Fruit fly (Drosophila melanogaster) whole organism, wandering third instar larva: ENCODE data around the gene CG4022.

ENCODE experiments used
- Abd-B ChIP-seq: fragments of >200 bp; optimal IDR thresholded peaks from 2 replicates; lab custom pipeline; 2017; ENCODE audit warnings: missing biosample characterization, missing genetic modification characterization
- CG32264 ChIP-seq: fragments of 200-800 bp; sonication (Bioruptor generic); optimal IDR thresholded peaks from 2 replicates; lab custom pipeline; 2016; ENCODE audit warnings: missing biosample characterization, missing genetic modification characterization
- CG9705 ChIP-seq: fragments of 200-800 bp; sonication (Bioruptor generic); optimal IDR thresholded peaks from 2 replicates; lab custom pipeline; 2018; ENCODE audit warnings: missing biosample characterization, mild to moderate bottlenecking, missing genetic modification characterization
- CrebA ChIP-seq: fragments of 200-800 bp; sonication (Bioruptor generic); optimal IDR thresholded peaks from 2 replicates; lab custom pipeline; 2016; ENCODE audit warnings: missing biosample characterization, mild to moderate bottlenecking, missing genetic modification characterization, borderline replicate concordance
- Dfd ChIP-seq: fragments of >200 bp; optimal IDR thresholded peaks from 2 replicates; lab custom pipeline; 2017; ENCODE audit warnings: missing biosample characterization, missing genetic modification characterization
- Dif ChIP-seq: fragments of 200-275, 200-300 bp; sonication (Bioruptor generic); optimal IDR thresholded peaks from 2 replicates; lab custom pipeline; 2018; ENCODE audit warnings: missing biosample characterization, missing genetic modification characterization; ENCODE audit not compliant: partially characterized antibody
- GATAd ChIP-seq: sonication (Bioruptor generic); optimal IDR thresholded peaks from 2 replicates; lab custom pipeline; 2016; ENCODE audit warnings: missing biosample characterization, missing genetic modification characterization
- HLH106 ChIP-seq: fragments of 200-800 bp; optimal IDR thresholded peaks from 3 replicates; lab custom pipeline; 2019; ENCODE audit warnings: missing biosample characterization, mild to moderate bottlenecking, missing genetic modification characterization, moderate library complexity
- Hnf4 ChIP-seq: fragments of 200-800 bp; sonication (Bioruptor generic); optimal IDR thresholded peaks from 2 replicates; lab custom pipeline; 2016; ENCODE audit warnings: missing biosample characterization, mild to moderate bottlenecking, missing genetic modification characterization
- Hr78 ChIP-seq: fragments of >200 bp; optimal IDR thresholded peaks from 2 replicates; lab custom pipeline; 2017; ENCODE audit warnings: missing biosample characterization, missing genetic modification characterization
- Hr83 ChIP-seq: fragments of 200-300 bp; sonication (Bioruptor generic); optimal IDR thresholded peaks from 2 replicates; lab custom pipeline; 2016; ENCODE audit warnings: missing biosample characterization, mild to moderate bottlenecking, missing genetic modification characterization, moderate library complexity; ENCODE audit not compliant: poor library complexity, severe bottlenecking
- Jra ChIP-seq: sonication (Bioruptor generic); optimal IDR thresholded peaks from 2 replicates; lab custom pipeline; 2016; ENCODE audit warnings: missing biosample characterization, missing genetic modification characterization
- Mio ChIP-seq: sonication (Bioruptor generic); optimal IDR thresholded peaks from 2 replicates; lab custom pipeline; 2016; ENCODE audit warnings: missing biosample characterization, missing genetic modification characterization
- Myc ChIP-seq: fragments of >200 bp; optimal IDR thresholded peaks from 2 replicates; lab custom pipeline; 2017
- N ChIP-seq: fragments of >200 bp; optimal IDR thresholded peaks from 2 replicates; lab custom pipeline; 2018; ENCODE audit warnings: missing biosample characterization, missing external identifiers, missing genetic modification characterization
- OdsH ChIP-seq: fragments of 200-800 bp; sonication (Bioruptor generic); optimal IDR thresholded peaks from 2 replicates; lab custom pipeline; 2016; ENCODE audit warnings: missing biosample characterization, mild to moderate bottlenecking, missing genetic modification characterization
- Rel ChIP-seq, 2 experiments: fragments of 200-800 bp; sonication (Bioruptor generic) in 1 of 2; optimal IDR thresholded peaks; 2 replicates in 1 of 2; 3 replicates in 1 of 2; lab custom pipeline; 2016 to 2019; ENCODE audit warnings: mild to moderate bottlenecking in 2 of 2, missing biosample characterization in 2 of 2, missing genetic modification characterization in 2 of 2, moderate library complexity in 1 of 2
- Sp1 ChIP-seq: fragments of 200-800 bp; sonication (Bioruptor generic); optimal IDR thresholded peaks from 3 replicates; lab custom pipeline; 2019; ENCODE audit warnings: missing biosample characterization, mild to moderate bottlenecking, missing genetic modification characterization, moderate library complexity
- Vsx2 ChIP-seq: fragments of 200-300, 225-300 bp; sonication (Bioruptor generic); optimal IDR thresholded peaks from 2 replicates; lab custom pipeline; 2018; ENCODE audit warnings: missing biosample characterization, missing genetic modification characterization; ENCODE audit not compliant: partially characterized antibody
- br ChIP-seq: fragments of 200-800 bp; sonication (Bioruptor generic); optimal IDR thresholded peaks from 2 replicates; lab custom pipeline; 2016; ENCODE audit warnings: missing biosample characterization, missing genetic modification characterization
- brk ChIP-seq: fragments of 200-800 bp; sonication (Bioruptor generic); optimal IDR thresholded peaks from 2 replicates; lab custom pipeline; 2016; ENCODE audit warnings: missing biosample characterization, mild to moderate bottlenecking, missing genetic modification characterization
- dl ChIP-seq, 2 experiments: fragments of 175-275, 200-275 bp in 1 of 2; fragments of 200-275 bp in 1 of 2; sonication (Bioruptor generic); optimal IDR thresholded peaks; lab custom pipeline; 2018; ENCODE audit warnings: mild to moderate bottlenecking in 2 of 2, missing biosample characterization in 2 of 2, missing genetic modification characterization in 2 of 2, moderate library complexity in 2 of 2; ENCODE audit not compliant: partially characterized antibody in 2 of 2, insufficient read depth in 1 of 2
- dmrt93B ChIP-seq: fragments of 200-800 bp; sonication (Bioruptor generic); optimal IDR thresholded peaks from 2 replicates; lab custom pipeline; 2018; ENCODE audit warnings: missing biosample characterization, mild to moderate bottlenecking, missing genetic modification characterization
- dsf ChIP-seq: sonication (Bioruptor generic); optimal IDR thresholded peaks from 2 replicates; lab custom pipeline; 2016; ENCODE audit warnings: missing biosample characterization, missing genetic modification characterization, borderline replicate concordance
- ey ChIP-seq: fragments of 200-800 bp; sonication (Bioruptor generic); optimal IDR thresholded peaks from 2 replicates; lab custom pipeline; 2016; ENCODE audit warnings: missing biosample characterization, missing genetic modification characterization
- foxo ChIP-seq, 2 experiments: fragments of 200-800 bp; sonication (Bioruptor generic); optimal IDR thresholded peaks; 2 replicates in 1 of 2; 3 replicates in 1 of 2; lab custom pipeline; 2016 to 2017; ENCODE audit warnings: missing biosample characterization in 2 of 2, missing genetic modification characterization in 2 of 2
- fru ChIP-seq: fragments of 200-800 bp; sonication (Bioruptor generic); optimal IDR thresholded peaks from 3 replicates; lab custom pipeline; 2016; ENCODE audit warnings: missing biosample characterization, mild to moderate bottlenecking, missing genetic modification characterization
- h ChIP-seq: fragments of 200-800 bp; sonication (Bioruptor generic); optimal IDR thresholded peaks from 3 replicates; lab custom pipeline; 2016; ENCODE audit warnings: missing biosample characterization, mild to moderate bottlenecking, missing genetic modification characterization
- jim ChIP-seq: fragments of 175-275, 200-325 bp; sonication (Bioruptor generic); optimal IDR thresholded peaks from 2 replicates; lab custom pipeline; 2016; ENCODE audit warnings: missing biosample characterization, mild to moderate bottlenecking, missing genetic modification characterization
- lola ChIP-seq: fragments of >200 bp; optimal IDR thresholded peaks from 2 replicates; lab custom pipeline; 2017; ENCODE audit warnings: missing biosample characterization, missing genetic modification characterization
- pan ChIP-seq: fragments of >200 bp; optimal IDR thresholded peaks from 2 replicates; lab custom pipeline; 2017
- psq ChIP-seq: fragments of 200-800 bp; sonication (Bioruptor generic); optimal IDR thresholded peaks from 3 replicates; lab custom pipeline; 2017; ENCODE audit warnings: missing biosample characterization, mild to moderate bottlenecking, missing genetic modification characterization, moderate library complexity
- rgr ChIP-seq: fragments of 200-800 bp; sonication (Bioruptor generic); optimal IDR thresholded peaks from 3 replicates; lab custom pipeline; 2016; ENCODE audit warnings: missing biosample characterization, mild to moderate bottlenecking, missing genetic modification characterization
- sage ChIP-seq: fragments of 200-800 bp; sonication (Bioruptor generic); optimal IDR thresholded peaks from 2 replicates; lab custom pipeline; 2016; ENCODE audit warnings: missing biosample characterization, mild to moderate bottlenecking, missing genetic modification characterization
- sv ChIP-seq: fragments of 200-800 bp; sonication (Bioruptor generic); optimal IDR thresholded peaks from 3 replicates; lab custom pipeline; 2016; ENCODE audit warnings: missing biosample characterization, missing genetic modification characterization
- tai ChIP-seq: sonication (Bioruptor generic); optimal IDR thresholded peaks from 2 replicates; lab custom pipeline; 2016; ENCODE audit warnings: missing biosample characterization, missing genetic modification characterization
- usp ChIP-seq: fragments of >200 bp; optimal IDR thresholded peaks from 2 replicates; lab custom pipeline; 2017; ENCODE audit warnings: missing biosample characterization, missing genetic modification characterization
- woc ChIP-seq: sonication (Bioruptor generic); optimal IDR thresholded peaks from 2 replicates; lab custom pipeline; 2016; ENCODE audit warnings: missing biosample characterization, mild to moderate bottlenecking, missing genetic modification characterization

The CG4022 gene

DNA sequence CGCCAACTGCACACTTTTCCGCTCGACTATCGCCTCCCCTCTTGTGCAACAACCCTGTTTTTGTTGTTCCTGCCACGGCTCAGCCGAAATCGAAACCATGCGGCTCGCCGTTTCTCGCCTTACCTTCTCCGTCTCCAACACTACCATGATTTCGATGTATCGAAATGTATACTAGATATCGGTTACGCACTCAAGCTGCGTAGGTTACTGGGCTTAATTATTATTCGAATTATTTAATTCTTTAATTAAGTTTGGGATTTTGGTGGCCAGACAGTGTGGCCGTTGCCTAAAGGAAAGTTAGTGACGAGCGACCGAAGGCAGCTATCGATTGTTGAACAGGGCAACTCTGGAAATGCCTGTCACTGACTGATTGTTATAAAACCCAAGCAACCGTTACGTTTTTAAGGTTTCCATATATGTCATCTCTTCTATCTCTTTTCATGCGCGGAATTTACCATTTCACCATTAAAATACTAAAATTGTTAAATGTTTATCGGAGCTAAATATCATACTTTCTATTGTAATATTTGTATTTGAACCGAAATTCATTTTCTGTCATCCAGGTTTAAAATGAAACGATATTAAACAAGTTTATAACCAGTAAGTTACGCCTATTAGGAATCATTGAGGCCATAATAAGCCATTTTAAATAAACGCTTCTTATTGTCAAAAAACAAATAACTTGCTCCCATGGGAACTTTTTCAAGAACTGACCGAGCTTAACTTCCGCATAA, 8.3 kb downstream of the CG4022 start, which contains the start of gene eIF4E1:
Gene eIF4E1 (minus strand): TSS at position 304 of the 734 bp plus-strand sequence.
- no peak for TF ChIP-seq N (GFP tag; lab: Kevin White, UChicago)
- TF ChIP-seq Hnf4, result no peak
- no peak for TF ChIP-seq psq (GFP tag; lab: Kevin White, UChicago)
- TF ChIP-seq ey (GFP tag; lab: Kevin White, UChicago), result peak; percentile 1
- TF ChIP-seq GATAd, result no peak
- no peak for TF ChIP-seq dsf (GFP tag; lab: Kevin White, UChicago)
- TF ChIP-seq sv (GFP tag; lab: Kevin White, UChicago), result peak; percentile 34
- no peak for TF ChIP-seq usp
- no peak for TF ChIP-seq Jra (GFP tag; lab: Kevin White, UChicago)
- no peak for TF ChIP-seq woc (GFP tag; lab: Kevin White, UChicago)
- TF ChIP-seq rgr (GFP tag; lab: Kevin White, UChicago), result no peak
- peak in 1 of 2 experiments; percentile 3 for TF ChIP-seq foxo (GFP tag; optimal IDR thresholded peaks at IDR 0.05; lab: Kevin White, UChicago)
- peak; percentile 33 for TF ChIP-seq Myc
- TF ChIP-seq sage (GFP tag; lab: Kevin White, UChicago), result no peak
- no peak for TF ChIP-seq CG9705 (GFP tag; lab: Kevin White, UChicago)
- no peak for TF ChIP-seq Dfd (GFP tag; lab: Kevin White, UChicago)
- peak; percentile 40 for TF ChIP-seq Vsx2
- no peak for TF ChIP-seq brk (GFP tag; lab: Kevin White, UChicago)
- no peak for TF ChIP-seq jim
- peak in 1 of 2 experiments; percentile 8 for TF ChIP-seq dl (GFP tag; optimal IDR thresholded peaks at IDR 0.05; lab: Kevin White, UChicago; ENCODE audit: insufficient read depth in 1 of 2, partially characterized antibody in 2 of 2)
- TF ChIP-seq dmrt93B, result no peak
- TF ChIP-seq Abd-B, result no peak
- no peak for TF ChIP-seq Rel (GFP tag; optimal IDR thresholded peaks at IDR 0.05; lab: Kevin White, UChicago)
- TF ChIP-seq Rel (tag; optimal IDR thresholded peaks at IDR 0.05; lab: Kevin White, UChicago), result peak; percentile 84
- TF ChIP-seq fru (GFP tag; lab: Kevin White, UChicago), result no peak
- TF ChIP-seq Hr78 (GFP tag; lab: Kevin White, UChicago), result no peak
- no peak for TF ChIP-seq CrebA (GFP tag; lab: Kevin White, UChicago)
- peak; percentile 9 for TF ChIP-seq h
- TF ChIP-seq OdsH, result no peak
- no peak for TF ChIP-seq tai
- peak; percentile 53 for TF ChIP-seq Dif (GFP tag; lab: Kevin White, UChicago)
- TF ChIP-seq br (GFP tag; lab: Kevin White, UChicago), result peak; percentile 12
- TF ChIP-seq Sp1 (GFP tag; lab: Kevin White, UChicago), result peak; percentile 36
- TF ChIP-seq HLH106 (tag; lab: Kevin White, UChicago), result no peak
- no peak for TF ChIP-seq lola (GFP tag; lab: Kevin White, UChicago)
- no peak for TF ChIP-seq Hr83 (GFP tag; lab: Kevin White, UChicago)
- no peak for TF ChIP-seq Mio (GFP tag; lab: Kevin White, UChicago)
- no peak for TF ChIP-seq CG32264
- TF ChIP-seq pan (lab: Kevin White, UChicago), result no peak

DNA sequence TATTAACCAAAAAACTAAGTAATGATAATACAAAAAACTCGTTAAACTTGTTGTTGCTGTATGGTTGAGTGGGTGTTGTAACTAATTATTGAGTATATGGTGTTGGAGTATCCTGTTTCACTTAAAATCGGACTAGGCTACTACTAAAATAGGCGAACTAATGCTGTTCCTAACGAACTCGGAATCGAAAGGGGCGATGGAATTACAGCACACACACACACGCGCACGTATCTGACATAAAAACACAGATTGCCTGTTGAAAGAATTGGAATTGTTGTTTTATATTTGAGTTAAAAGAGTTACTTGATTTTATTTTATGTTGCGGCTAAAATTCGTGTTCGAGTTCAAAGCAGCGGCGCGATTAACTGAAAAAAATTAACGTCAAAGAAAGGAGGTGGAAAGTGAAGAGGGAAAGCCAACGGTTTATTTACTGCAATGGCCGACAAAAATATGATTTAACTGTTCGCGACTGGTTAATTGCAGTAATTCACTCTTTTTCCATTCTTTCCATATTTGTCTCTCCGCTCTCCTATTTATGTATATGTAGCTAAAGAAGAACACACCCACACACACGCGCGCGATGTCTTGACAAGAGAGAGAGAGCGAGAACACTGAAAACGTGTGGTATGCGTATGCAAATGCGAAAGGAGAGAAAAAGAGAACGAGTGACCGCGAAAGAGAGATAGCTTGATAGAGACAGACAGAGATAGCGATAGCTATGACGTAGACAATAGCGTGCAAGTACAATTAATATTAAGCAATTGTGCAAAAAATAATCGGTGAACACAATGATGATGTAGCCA, 9.1 kb downstream of the CG4022 start:
- peak; percentile 73 for TF ChIP-seq fru (GFP tag; lab: Kevin White, UChicago)
- TF ChIP-seq Vsx2, result no peak
- no peak for TF ChIP-seq CG9705 (GFP tag; lab: Kevin White, UChicago)
- TF ChIP-seq sage (GFP tag; lab: Kevin White, UChicago), result peak; percentile 17
- TF ChIP-seq psq (GFP tag; lab: Kevin White, UChicago), result peak; percentile 57
- TF ChIP-seq foxo (GFP tag; optimal IDR thresholded peaks at IDR 0.05; lab: Kevin White, UChicago), result no peak
- peak; percentile 16 for TF ChIP-seq Jra (GFP tag; lab: Kevin White, UChicago)
- TF ChIP-seq Dif (GFP tag; lab: Kevin White, UChicago), result peak; percentile 92
- peak; percentile 66 for TF ChIP-seq CrebA (GFP tag; lab: Kevin White, UChicago)
- TF ChIP-seq ey (GFP tag; lab: Kevin White, UChicago), result no peak
- peak; percentile 66 to 89 for TF ChIP-seq dl (GFP tag; optimal IDR thresholded peaks at IDR 0.05; lab: Kevin White, UChicago; ENCODE audit: insufficient read depth in 1 of 2, partially characterized antibody in 2 of 2)
- TF ChIP-seq brk (GFP tag; lab: Kevin White, UChicago), result no peak
